Fruit fly (Drosophila melanogaster) whole organism, larva: ENCODE data around the gene CG2129.

Experiments used
- noc ChIP-seq: fragments of 200-800 bp; sonication (Bioruptor generic); optimal IDR thresholded peaks from 3 replicates; lab custom pipeline; 2019; ENCODE audit warnings: missing biosample characterization, mild to moderate bottlenecking, missing genetic modification characterization, moderate library complexity

Gene CG2129

DNA sequence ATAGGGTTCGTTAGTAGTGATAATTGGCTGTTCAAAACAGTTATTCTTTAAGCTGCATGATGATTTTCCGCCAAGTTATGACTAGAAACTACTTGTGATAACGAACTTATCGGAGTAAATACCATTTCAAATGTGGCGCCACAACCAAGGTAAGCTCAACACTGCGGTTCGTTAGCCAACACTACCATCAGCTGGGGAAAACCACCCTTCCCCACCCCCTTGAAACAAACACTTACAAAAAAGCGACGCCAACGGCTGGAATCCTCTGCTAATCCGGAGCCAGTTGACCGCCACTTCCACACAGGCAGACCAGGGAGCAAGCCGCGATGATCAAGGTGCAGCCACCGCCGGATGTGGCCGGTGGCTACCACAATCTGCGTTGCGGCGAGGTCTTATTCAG is 7.1 kb downstream of the CG2129 start, which contains the start of gene CG18262:
CG18262 (plus strand) TSS at position 231 of the 400 bp plus-strand sequence.
- TF ChIP-seq noc (tag; lab: Kevin White, UChicago), result no peak

DNA sequence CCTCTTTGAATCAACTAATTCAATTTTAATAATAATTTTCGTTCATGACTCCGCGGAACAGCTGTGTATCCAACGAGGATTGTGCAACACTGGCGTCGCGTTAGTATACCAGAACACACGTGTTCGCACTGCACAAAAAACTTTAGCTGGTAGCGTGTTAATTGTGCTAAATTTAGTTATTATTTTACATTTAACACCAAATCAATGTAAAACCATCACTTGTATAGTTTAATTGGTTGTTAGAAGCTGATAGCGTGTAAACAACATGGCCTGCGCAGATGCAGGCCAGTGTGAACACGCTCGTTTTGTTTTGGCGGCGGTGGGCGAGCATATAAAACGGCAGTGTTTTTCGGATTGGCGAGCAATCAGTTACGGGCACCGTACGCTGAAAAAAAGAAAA is 11.7 kb downstream of the CG2129 start, which contains the start of the genes Traf6 and GIIIspla2:
Traf6 (minus strand) TSS at position 93 of the 400 bp plus-strand sequence.
GIIIspla2 (plus strand) TSS at position 335 of the 400 bp plus-strand sequence.
- peak; percentile 78 for TF ChIP-seq noc (tag; lab: Kevin White, UChicago)

DNA sequence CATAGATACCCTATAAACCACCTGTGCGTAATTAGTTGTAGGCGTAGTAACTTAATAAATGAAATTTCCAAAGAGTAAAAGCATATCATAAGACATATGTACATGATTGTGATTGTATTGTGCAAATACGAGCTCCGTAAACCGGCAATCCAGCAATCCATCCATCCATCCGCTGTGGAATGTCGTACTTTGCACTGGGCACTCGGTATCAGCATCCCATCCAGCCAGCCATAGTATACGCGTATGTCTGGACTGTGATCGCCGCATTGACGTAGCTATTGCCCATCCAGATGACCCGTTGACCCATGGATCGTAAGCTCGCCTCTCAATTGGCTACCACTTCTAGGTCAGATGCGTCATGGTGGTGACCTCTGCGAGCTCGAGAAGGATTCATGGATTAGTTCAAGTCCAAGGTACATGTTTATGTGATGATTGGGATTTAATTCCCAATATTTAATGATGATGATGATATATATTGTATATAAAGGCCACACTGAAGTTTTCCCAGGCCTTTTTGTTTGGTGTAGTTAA is 13.4 kb downstream of the CG2129 start:
- no peak for TF ChIP-seq noc (tag; lab: Kevin White, UChicago)

DNA sequence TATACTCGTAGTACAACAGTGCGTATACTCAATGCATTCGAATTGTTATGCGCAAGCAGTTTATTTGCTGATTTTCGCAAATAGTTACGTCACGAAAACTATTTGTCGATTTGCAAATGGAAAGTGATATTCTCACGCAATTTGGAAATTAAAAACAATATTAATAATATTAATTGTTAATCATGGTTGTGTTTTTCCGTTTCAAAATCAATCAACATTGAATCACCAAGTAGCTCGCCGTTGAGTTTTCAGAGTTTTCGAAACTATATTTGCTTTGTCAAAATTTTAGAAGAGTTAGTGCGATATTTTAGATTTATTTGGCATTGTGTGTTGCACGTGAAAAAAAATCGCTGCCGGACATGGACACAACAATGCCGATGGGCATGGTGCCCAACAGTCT is 14.1 kb downstream of the CG2129 start, which contains the start of gene CG15337:
CG15337 (plus strand) TSS at position 301 of the 400 bp plus-strand sequence.
- TF ChIP-seq noc (tag; lab: Kevin White, UChicago), result no peak

DNA sequence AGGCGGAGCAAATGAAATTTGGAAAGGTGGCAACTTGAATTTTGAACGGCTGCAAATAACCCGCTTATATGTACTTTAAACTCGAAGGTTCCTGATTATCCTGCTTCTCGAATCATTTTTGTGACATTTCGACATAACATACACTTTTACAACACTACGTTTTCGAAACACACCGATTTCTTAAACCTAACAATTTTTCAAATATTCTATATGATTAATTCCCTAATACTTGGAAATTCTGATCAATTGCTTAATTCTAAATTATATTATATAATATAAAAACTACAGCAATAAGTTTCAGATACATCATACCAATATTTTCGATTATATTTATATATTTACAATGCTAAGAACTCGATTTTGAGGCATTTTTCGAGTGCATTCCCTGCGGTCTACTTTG is 17.1 kb downstream of the CG2129 start, which contains the start of gene CG10761:
CG10761 (minus strand) TSS at position 101 of the 400 bp plus-strand sequence.
- TF ChIP-seq noc (tag; lab: Kevin White, UChicago), result no peak

DNA sequence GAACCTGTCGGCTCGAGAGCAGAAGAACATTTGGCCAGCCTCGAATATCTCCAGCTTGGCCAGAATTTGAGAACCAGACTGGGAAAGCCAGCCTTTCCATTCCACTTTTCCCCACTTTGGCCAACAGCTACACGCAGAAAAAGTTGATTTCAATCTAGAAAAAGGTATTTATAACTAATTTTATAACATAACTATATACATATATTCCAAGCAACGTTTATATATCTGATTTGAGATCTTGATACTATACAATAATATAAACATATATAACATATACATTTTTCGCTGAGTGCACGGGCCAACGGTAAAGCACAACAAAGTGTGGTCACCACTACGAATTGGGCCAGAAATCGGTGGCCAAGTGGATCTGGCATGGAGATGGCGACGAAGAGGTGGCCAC is 17.8 kb downstream of the CG2129 start:
- TF ChIP-seq noc (tag; lab: Kevin White, UChicago), result no peak

DNA sequence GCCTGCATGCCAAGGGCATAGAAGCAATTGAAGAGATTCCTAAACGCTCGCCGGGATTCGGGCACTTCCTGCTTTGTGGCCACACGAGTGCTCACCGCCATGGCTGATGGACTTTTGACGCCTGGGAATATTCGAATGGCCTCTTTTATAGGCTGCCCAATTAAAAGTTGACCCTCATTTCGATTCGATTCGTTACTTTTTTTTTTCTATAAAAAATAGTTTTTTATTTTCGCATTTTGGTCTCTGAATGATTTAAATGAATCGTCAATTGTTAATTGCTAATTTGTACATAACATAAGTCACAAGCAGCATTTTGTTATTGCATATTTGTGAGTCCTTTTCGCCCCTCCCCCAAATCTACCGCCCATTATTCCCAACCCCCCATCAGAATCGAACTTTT is 20.0 kb downstream of the CG2129 start, which contains the start of gene Or7a:
Or7a (minus strand) TSS at position 101 of the 400 bp plus-strand sequence.
- no peak for TF ChIP-seq noc (tag; lab: Kevin White, UChicago)

DNA sequence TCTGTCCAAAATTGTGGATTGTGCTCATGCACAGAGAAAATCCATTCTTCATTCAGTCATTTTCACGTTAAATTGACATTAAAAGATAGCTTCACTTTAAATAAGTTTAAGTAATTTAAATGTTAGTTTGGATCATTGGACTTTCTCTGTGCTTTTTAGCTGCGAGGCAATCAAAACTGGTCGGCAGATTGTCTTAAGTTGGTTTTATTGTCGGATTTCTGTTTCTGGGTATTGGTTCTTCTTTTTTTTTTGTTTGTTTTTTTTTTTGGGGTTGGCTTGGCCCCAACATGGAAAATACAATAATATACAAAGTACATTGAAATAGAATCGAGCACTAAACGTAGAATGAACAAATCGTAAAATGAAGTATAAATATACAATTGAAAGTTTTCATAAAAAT is 24.5 kb downstream of the CG2129 start, which contains the start of gene CG2278:
CG2278 (minus strand) TSS at position 101 of the 400 bp plus-strand sequence.
- no peak for TF ChIP-seq noc (tag; lab: Kevin White, UChicago)

DNA sequence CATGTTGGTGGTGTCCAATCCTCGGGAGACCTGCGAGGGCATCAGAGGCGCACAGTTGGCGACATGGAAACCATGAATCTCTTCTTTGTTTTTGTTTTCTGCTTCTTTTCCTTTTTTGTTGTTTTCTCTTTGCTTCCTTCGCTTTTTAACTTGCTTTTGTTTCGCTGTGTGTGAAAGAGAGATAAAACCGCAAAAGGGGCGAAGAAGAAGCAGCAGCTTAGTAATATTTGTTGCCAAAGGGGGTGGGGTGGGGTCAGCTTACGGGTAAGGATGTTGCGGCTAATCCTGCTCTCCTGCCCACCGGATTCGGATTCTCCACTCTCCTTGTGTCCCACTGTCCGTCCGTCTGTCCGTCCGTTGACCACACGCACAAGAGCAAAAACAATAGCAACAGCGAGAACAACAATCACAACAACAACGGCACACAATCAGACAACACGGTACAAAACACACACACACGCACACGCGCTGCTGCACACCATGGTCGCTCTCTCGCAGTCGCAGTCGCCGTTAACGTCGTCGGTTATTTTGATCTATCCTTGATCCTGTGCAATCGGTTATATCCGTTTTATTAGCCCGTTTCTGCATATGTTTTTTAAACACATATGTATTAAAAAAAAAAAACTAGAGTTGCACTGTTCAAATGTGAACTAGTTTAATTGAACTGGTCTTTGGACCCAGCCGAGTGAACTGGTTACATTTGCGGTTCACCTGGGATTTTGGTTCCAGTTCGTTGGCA is 30.8 kb downstream of the CG2129 start:
- no peak for TF ChIP-seq noc (tag; lab: Kevin White, UChicago)

DNA sequence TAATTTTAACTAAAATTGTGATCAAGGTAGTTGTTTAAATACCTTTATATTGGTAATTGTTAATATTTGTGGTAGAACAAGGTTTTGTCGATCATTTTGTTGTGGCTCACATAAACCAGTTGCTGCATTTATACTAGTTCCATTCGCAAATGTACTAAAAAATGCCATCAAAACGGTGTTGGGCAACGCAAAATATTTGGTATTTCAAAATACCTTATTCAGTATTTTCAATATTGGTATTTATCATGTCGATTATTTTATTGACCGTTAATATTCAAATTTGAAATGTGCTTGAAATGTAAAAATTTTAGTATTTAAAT is 31.4 kb downstream of the CG2129 start, which contains the start of gene slpr:
slpr (minus strand) TSS at position 156 of the 320 bp plus-strand sequence.
- no peak for TF ChIP-seq noc (tag; lab: Kevin White, UChicago)

DNA sequence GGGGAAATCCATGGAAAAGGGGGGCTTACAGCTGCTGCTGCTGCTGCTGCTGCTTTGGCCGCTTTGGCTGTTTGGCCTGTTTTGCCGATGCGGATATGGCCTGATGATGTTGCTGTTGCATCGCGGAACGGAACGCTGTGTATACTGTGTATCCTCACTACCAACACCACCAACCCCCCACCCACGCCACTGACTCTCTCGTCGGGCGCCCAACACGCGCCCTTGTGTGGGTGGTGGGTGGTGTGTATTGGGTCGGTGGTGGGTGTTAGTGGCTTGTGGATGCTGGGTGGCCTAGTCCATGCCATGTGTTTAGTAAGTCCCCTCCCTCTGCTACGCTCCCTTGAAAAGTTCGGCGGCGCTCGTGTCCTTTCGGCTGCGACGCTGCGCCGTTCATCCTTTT is 32.1 kb downstream of the CG2129 start:
- TF ChIP-seq noc (tag; lab: Kevin White, UChicago), result no peak

DNA sequence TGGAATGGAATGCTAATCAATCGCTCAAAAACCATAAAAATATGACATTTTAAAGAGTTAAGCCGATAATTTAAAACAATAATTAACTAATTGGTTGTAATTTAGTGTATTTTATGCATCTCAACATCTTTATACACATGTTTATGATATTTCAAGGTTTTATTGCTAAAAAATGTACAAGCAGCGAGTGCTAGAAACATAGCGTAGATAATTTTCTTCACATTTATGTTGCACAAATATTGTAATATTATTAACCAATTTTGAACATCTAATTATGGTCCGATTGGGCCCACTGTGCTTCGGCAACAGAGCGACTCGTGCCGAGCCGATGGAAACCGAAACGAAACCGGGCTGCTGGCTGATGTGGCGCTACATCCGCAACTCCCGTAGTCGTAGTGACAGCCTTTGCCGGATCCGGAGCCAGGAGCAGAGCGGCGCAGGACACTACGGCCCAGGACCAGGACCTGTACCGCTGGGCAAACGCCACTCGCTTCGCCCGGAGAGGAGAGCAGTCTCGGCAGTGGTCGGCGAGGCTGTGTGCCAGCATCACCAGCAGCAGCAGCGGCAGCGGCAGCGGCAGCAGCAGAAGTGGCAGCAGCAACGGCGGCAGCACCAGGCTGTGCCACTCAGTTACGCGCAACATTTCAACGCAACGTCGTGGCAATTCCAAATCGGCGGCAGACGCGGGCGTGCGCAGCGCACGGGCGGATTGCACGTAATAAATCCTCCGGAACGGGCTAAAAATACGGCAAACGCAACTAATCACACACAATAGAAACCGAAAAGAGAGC is 32.7 kb downstream of the CG2129 start, which contains the start of gene sdt:
sdt (plus strand) TSS at position 385 of the 791 bp plus-strand sequence.
- no peak for TF ChIP-seq noc (tag; lab: Kevin White, UChicago)

DNA sequence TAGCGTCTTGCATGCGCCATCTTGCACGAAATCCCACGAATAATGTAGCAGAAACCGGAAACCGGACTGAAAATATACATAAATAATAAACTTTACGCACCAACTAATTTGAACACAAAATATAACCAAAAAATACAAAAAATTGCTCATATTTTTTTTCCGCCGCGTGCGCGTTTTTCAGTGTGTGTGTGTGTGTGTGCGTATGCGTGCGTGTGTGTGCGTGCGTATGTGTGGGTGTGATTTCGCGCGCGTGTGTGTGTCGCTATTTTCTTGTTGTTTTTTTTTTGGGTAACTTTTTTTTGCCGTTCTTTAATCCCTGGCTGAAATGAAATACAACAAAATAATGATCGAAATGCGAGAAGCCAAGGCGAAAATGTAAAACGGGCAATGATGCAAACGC is 33.4 kb downstream of the CG2129 start:
- no peak for TF ChIP-seq noc (tag; lab: Kevin White, UChicago)

DNA sequence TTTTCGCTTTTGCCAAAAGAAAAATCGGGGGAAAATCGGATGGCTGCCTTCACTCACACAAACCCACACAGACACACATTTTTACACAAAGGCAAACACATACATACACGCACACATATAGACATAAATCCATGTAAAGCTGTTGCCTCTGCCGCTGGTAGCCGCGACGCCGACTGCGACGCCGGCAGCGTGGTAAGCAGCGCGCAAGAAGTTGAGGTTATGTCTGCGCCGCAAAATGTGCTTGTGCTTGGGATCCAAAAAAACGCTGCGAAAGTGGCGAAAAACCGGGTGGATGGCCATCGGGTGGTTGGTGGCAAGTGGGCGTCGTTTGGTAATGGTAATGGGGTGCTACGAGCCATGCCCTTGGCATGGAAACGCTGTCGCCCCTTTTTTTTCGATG is 34.2 kb downstream of the CG2129 start:
- TF ChIP-seq noc (tag; lab: Kevin White, UChicago), result no peak

DNA sequence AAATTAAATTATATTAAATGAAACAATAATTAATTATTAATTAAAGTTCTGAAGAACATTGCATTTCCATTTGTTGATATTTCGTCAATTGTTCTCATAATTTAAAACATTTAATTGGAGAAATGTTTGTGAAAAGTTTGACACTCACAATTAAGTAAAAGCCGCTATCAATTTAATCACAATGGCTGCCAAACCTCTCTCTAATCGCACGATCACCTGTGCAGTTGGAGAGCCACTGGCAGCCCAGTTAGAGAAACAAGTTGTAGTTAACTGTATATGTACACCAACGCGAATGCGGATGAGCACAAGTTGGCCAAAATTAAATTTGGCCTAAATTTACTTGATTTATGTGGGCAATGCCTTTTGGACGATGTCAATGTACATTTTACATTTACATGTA is 46.6 kb downstream of the CG2129 start:
- TF ChIP-seq noc (tag; lab: Kevin White, UChicago), result no peak
